Worm (Caenorhabditis elegans) whole organism, L4 larva: Measurements from ENCODE around the gene clec-175.

Experiments
- F26F4.8 ChIP-seq: fragments of 200-800 bp; sonication (Bioruptor generic); conservative IDR thresholded peaks from 2 replicates; pipeline ENCODE4 v1.3.6; 2022; ENCODE audit warnings: missing genetic modification characterization, missing compliant biosample characterization
- F37D6.2 ChIP-seq: sonication (generic microtip); optimal IDR thresholded peaks from 2 replicates; lab custom pipeline; 2016; ENCODE audit warnings: mild to moderate bottlenecking, missing genetic modification characterization, missing compliant biosample characterization
- F44E2.7 ChIP-seq: fragments of 200-800 bp; sonication (Bioruptor generic); IDR thresholded peaks from 2 replicates; pipeline ENCODE4 v2.1.2; 2022; ENCODE audit warnings: missing genetic modification characterization, missing compliant biosample characterization
- Y5F2A.4 ChIP-seq: fragments of 200-800 bp; sonication (Bioruptor generic); optimal IDR thresholded peaks from 2 replicates; lab custom pipeline; 2018; ENCODE audit warnings: mild to moderate bottlenecking, missing genetic modification characterization, missing compliant biosample characterization
- aha-1 ChIP-seq: fragments of 150-350 bp; peaks from one replicate; lab custom pipeline; 2014; ENCODE audit warnings: missing biosample characterization, missing genetic modification characterization
- aly-2 ChIP-seq: sonication (generic microtip); optimal IDR thresholded peaks from 2 replicates; lab custom pipeline; 2018; ENCODE audit warnings: missing biosample characterization, missing genetic modification characterization
- arid-1 ChIP-seq: fragments of 200-800 bp; sonication (Bioruptor generic); conservative IDR thresholded peaks from 2 replicates; pipeline ENCODE4 v1.3.6; 2022; ENCODE audit warnings: missing genetic modification reagents, missing genetic modification characterization, missing compliant biosample characterization
- attf-4 ChIP-seq: sonication (generic microtip); optimal IDR thresholded peaks from 3 replicates; lab custom pipeline; 2017; ENCODE audit warnings: missing biosample characterization, missing genetic modification characterization
- ceh-20 ChIP-seq: fragments of 200-800 bp; sonication (Bioruptor generic); IDR thresholded peaks from 2 replicates; pipeline ENCODE4 v1.3.6; 2022; ENCODE audit warnings: missing genetic modification reagents, missing genetic modification characterization, missing compliant biosample characterization
- ceh-28 ChIP-seq: fragments of 150-350 bp; optimal IDR thresholded peaks from 2 replicates; lab custom pipeline; 2014; ENCODE audit warnings: missing biosample characterization, missing genetic modification reagents, missing genetic modification characterization
- ceh-44 ChIP-seq: fragments of 200-800 bp; sonication (Bioruptor generic); IDR thresholded peaks from 2 replicates; pipeline ENCODE4 v1.3.6; 2022; ENCODE audit warnings: missing genetic modification reagents, missing genetic modification characterization, missing compliant biosample characterization
- ceh-62 ChIP-seq: sonication (generic microtip); optimal IDR thresholded peaks from 2 replicates; lab custom pipeline; 2017; ENCODE audit warnings: missing biosample characterization, missing genetic modification characterization
- ceh-82 ChIP-seq: sonication (generic microtip); optimal IDR thresholded peaks from 2 replicates; lab custom pipeline; 2017; ENCODE audit warnings: missing biosample characterization, missing genetic modification characterization
- ces-1 ChIP-seq: fragments of 150-350 bp; sonication (generic microtip); optimal IDR thresholded peaks from 4 replicates; lab custom pipeline; 2014; ENCODE audit warnings: missing biosample characterization, missing genetic modification reagents, missing genetic modification characterization
- daf-16 ChIP-seq, 3 experiments: sonication (generic microtip); optimal IDR thresholded peaks; 2 replicates each; lab custom pipeline; 2016 to 2017; ENCODE audit warnings: missing genetic modification characterization in 3 of 3, missing genetic modification reagents in 3 of 3, mild to moderate bottlenecking in 2 of 3, missing compliant biosample characterization in 2 of 3, missing biosample characterization in 1 of 3, moderate library complexity in 1 of 3
- daf-8 ChIP-seq: fragments of 200-800 bp; sonication (Bioruptor generic); IDR thresholded peaks from 2 replicates; pipeline ENCODE4 v1.3.6; 2022; ENCODE audit warnings: missing genetic modification characterization, missing compliant biosample characterization
- dmd-6 ChIP-seq: fragments of 200-800 bp; sonication (Bioruptor generic); IDR thresholded peaks from 2 replicates; pipeline ENCODE4 v1.3.6; 2022; ENCODE audit warnings: missing genetic modification reagents, missing genetic modification characterization, missing compliant biosample characterization
- dmd-8 ChIP-seq: fragments of 200-800 bp; sonication (Bioruptor generic); IDR thresholded peaks from 2 replicates; pipeline ENCODE4 v1.3.6; 2022; ENCODE audit warnings: missing genetic modification characterization, missing compliant biosample characterization
- dmd-9 ChIP-seq: fragments of 200-800 bp; sonication (Bioruptor generic); IDR thresholded peaks from 2 replicates; pipeline ENCODE4 v1.3.6; 2022; ENCODE audit warnings: missing genetic modification reagents, missing genetic modification characterization, missing compliant biosample characterization
- dpl-1 ChIP-seq: fragments of 150-350 bp; optimal IDR thresholded peaks from 2 replicates; lab custom pipeline; 2014; ENCODE audit warnings: missing biosample characterization, missing genetic modification reagents, missing genetic modification characterization
- gei-8 ChIP-seq: fragments of 200-800 bp; sonication (Bioruptor generic); optimal IDR thresholded peaks from 2 replicates; lab custom pipeline; 2018; ENCODE audit warnings: mild to moderate bottlenecking, missing genetic modification characterization, missing compliant biosample characterization
- lin-1 ChIP-seq: fragments of 200-800 bp; sonication (Bioruptor generic); IDR thresholded peaks from 2 replicates; pipeline ENCODE4 v1.3.6; 2022; ENCODE audit warnings: missing genetic modification reagents, missing genetic modification characterization, missing compliant biosample characterization
- lin-38 ChIP-seq: fragments of 200-800 bp; sonication (Bioruptor generic); IDR thresholded peaks from 2 replicates; pipeline ENCODE4 v1.3.6; 2022; ENCODE audit warnings: missing genetic modification reagents, missing genetic modification characterization, missing compliant biosample characterization
- lin-39 ChIP-seq: fragments of 150-350 bp; optimal IDR thresholded peaks from 2 replicates; lab custom pipeline; 2014; ENCODE audit warnings: missing biosample characterization, missing genetic modification reagents, missing genetic modification characterization
- madf-9 ChIP-seq: fragments of 200-800 bp; sonication (Bioruptor generic); conservative IDR thresholded peaks from 2 replicates; pipeline ENCODE4 v1.3.6; 2022; ENCODE audit warnings: missing genetic modification reagents, missing genetic modification characterization, missing compliant biosample characterization
- mdt-29 ChIP-seq: fragments of 200-800 bp; sonication (Bioruptor generic); IDR thresholded peaks from 2 replicates; pipeline ENCODE4 v1.3.6; 2022; ENCODE audit warnings: missing genetic modification reagents, missing genetic modification characterization, missing compliant biosample characterization
- mes-2 ChIP-seq: sonication (generic microtip); optimal IDR thresholded peaks from 2 replicates; lab custom pipeline; 2016; ENCODE audit warnings: missing genotype, mild to moderate bottlenecking, missing genetic modification characterization, missing compliant biosample characterization; ENCODE audit not compliant: poor library complexity, severe bottlenecking
- mxl-3 ChIP-seq: fragments of 200-800 bp; sonication (Bioruptor generic); optimal IDR thresholded peaks from 2 replicates; lab custom pipeline; 2018; ENCODE audit warnings: mild to moderate bottlenecking, missing genetic modification characterization, missing compliant biosample characterization
- nhr-10 ChIP-seq: fragments of 150-350 bp; optimal IDR thresholded peaks from 2 replicates; lab custom pipeline; 2014; ENCODE audit warnings: missing biosample characterization, missing genetic modification characterization
- nhr-111 ChIP-seq: fragments of 200-800 bp; sonication (Bioruptor generic); optimal IDR thresholded peaks from 2 replicates; lab custom pipeline; 2018; ENCODE audit warnings: mild to moderate bottlenecking, missing genetic modification characterization, missing compliant biosample characterization
- nhr-237 ChIP-seq: sonication (generic microtip); optimal IDR thresholded peaks from 2 replicates; lab custom pipeline; 2017; ENCODE audit warnings: missing biosample characterization, missing genetic modification characterization
- nhr-28 ChIP-seq: fragments of 150-350 bp; optimal IDR thresholded peaks from 2 replicates; lab custom pipeline; 2014; ENCODE audit warnings: missing biosample characterization, missing genetic modification characterization
- nhr-41 ChIP-seq: fragments of 200-800 bp; sonication (Bioruptor generic); IDR thresholded peaks from 2 replicates; pipeline ENCODE4 v1.3.6; 2022; ENCODE audit warnings: missing genetic modification reagents, missing genetic modification characterization, missing compliant biosample characterization
- nhr-42 ChIP-seq: fragments of 200-800 bp; sonication (Bioruptor generic); IDR thresholded peaks from 2 replicates; pipeline ENCODE4 v1.3.6; 2022; ENCODE audit warnings: missing genetic modification characterization, missing compliant biosample characterization
- nhr-48 ChIP-seq: sonication (generic microtip); optimal IDR thresholded peaks from 2 replicates; lab custom pipeline; 2016; ENCODE audit warnings: mild to moderate bottlenecking, missing genetic modification characterization, missing compliant biosample characterization
- nhr-76 ChIP-seq: fragments of 150-350 bp; optimal IDR thresholded peaks from 2 replicates; lab custom pipeline; 2014; ENCODE audit warnings: missing biosample characterization, missing genetic modification characterization
- pha-4 ChIP-seq, 2 experiments: fragments of 150-350 bp in 1 of 2; fragments of 200-800 bp in 1 of 2; sonication (Bioruptor generic) in 1 of 2; IDR thresholded peaks in 1 of 2; optimal IDR thresholded peaks in 1 of 2; 2 replicates each; pipeline versions ENCODE4 v1.3.6 to Lab custom; 2014 to 2022; ENCODE audit warnings: missing genetic modification characterization in 2 of 2, missing genetic modification reagents in 2 of 2, missing biosample characterization in 1 of 2, missing compliant biosample characterization in 1 of 2
- pqm-1 ChIP-seq: sonication (generic microtip); optimal IDR thresholded peaks from 2 replicates; lab custom pipeline; 2017; ENCODE audit warnings: missing biosample characterization, missing genetic modification characterization
- rbr-2 ChIP-seq: sonication (generic microtip); optimal IDR thresholded peaks from 2 replicates; lab custom pipeline; 2016; ENCODE audit warnings: missing genotype, missing genetic modification characterization, missing compliant biosample characterization
- skn-1 ChIP-seq: fragments of 150-350 bp; optimal IDR thresholded peaks from 2 replicates; lab custom pipeline; 2014; ENCODE audit warnings: missing biosample characterization, missing genetic modification characterization
- snpc-1.2 ChIP-seq: fragments of 200-800 bp; sonication (Bioruptor generic); IDR thresholded peaks from 2 replicates; pipeline ENCODE4 v1.3.6; 2022; ENCODE audit warnings: missing genetic modification reagents, missing genetic modification characterization, missing compliant biosample characterization
- snpc-4 ChIP-seq: fragments of 150-350 bp; optimal IDR thresholded peaks from 2 replicates; lab custom pipeline; 2014; ENCODE audit warnings: missing biosample characterization, missing genetic modification characterization
- spr-1 ChIP-seq: sonication (generic microtip); optimal IDR thresholded peaks from 2 replicates; lab custom pipeline; 2016; ENCODE audit warnings: mild to moderate bottlenecking, missing genetic modification characterization, missing compliant biosample characterization
- spr-3 ChIP-seq: fragments of 200-800 bp; sonication (Bioruptor generic); optimal IDR thresholded peaks from 2 replicates; lab custom pipeline; 2018; ENCODE audit warnings: mild to moderate bottlenecking, missing genetic modification characterization, missing compliant biosample characterization
- tag-97 ChIP-seq: fragments of 200-800 bp; sonication (Bioruptor generic); IDR thresholded peaks from 2 replicates; pipeline ENCODE4 v1.3.6; 2022; ENCODE audit warnings: missing genetic modification characterization, missing compliant biosample characterization
- tra-1 ChIP-seq: fragments of 200-800 bp; sonication (Bioruptor generic); IDR thresholded peaks from 2 replicates; pipeline ENCODE4 v1.3.6; 2022; ENCODE audit warnings: missing genetic modification reagents, missing genetic modification characterization, missing compliant biosample characterization
- unc-130 ChIP-seq: sonication (generic microtip); optimal IDR thresholded peaks from 2 replicates; lab custom pipeline; 2016; ENCODE audit warnings: missing genetic modification reagents, missing genetic modification characterization, missing compliant biosample characterization
- unc-39 ChIP-seq: sonication (generic microtip); optimal IDR thresholded peaks from 2 replicates; lab custom pipeline; 2017; ENCODE audit warnings: missing biosample characterization, missing genetic modification characterization
- zag-1 ChIP-seq: fragments of 150-350 bp; optimal IDR thresholded peaks from 2 replicates; lab custom pipeline; 2014; ENCODE audit warnings: missing biosample characterization, missing genetic modification characterization
- ztf-11 ChIP-seq: fragments of 150-350 bp; optimal IDR thresholded peaks from 2 replicates; lab custom pipeline; 2014; ENCODE audit warnings: missing biosample characterization, missing genetic modification characterization
- ztf-7 ChIP-seq: fragments of 150-350 bp; optimal IDR thresholded peaks from 2 replicates; lab custom pipeline; 2014; ENCODE audit warnings: missing biosample characterization, missing genetic modification characterization

clec-175 gene

ce11 chrIV:4468046-4468727 lies 46.1 kb downstream of the clec-175 start (continued):
- TF ChIP-seq dmd-6 (GFP tag; lab: Robert Waterston, UW) (no peak; the same call in 1 of the 2 replicates), spr-1 (tag; lab: Kevin White, UChicago) (peak; percentile 33), gei-8 (no peak), snpc-1.2 (GFP tag; lab: Robert Waterston, UW) (no peak), ceh-82 (tag; lab: Kevin White, UChicago) (no peak), ceh-44 (no peak), nhr-41 (no peak), mxl-3 (GFP tag; lab: Kevin White, UChicago) (peak; percentile 31), daf-8 (GFP tag; lab: Robert Waterston, UW) (no peak), ztf-7 (no peak), mes-2 (tag; lab: Kevin White, UChicago) (peak; percentile 12), dmd-8 (GFP tag; lab: Robert Waterston, UW) (0 out of 2 replicates have a peak, but pooled peaks have one; percentile 30), ceh-28 (tag; lab: Kevin White, UChicago) (no peak), pha-4 (GFP tag; IDR thresholded peaks at IDR 0.05; lab: Robert Waterston, UW) (no peak), pha-4 (tag; optimal IDR thresholded peaks at IDR 0.05; lab: Kevin White, UChicago) (peak; percentile 11), tra-1 (no peak), daf-16 (GFP tag; optimal IDR thresholded peaks at IDR 0.05; lab: Kevin White, UChicago) (peak in 1 of 2 experiments; percentile 61), daf-16 (tag; optimal IDR thresholded peaks at IDR 0.05; lab: Kevin White, UChicago) (peak; percentile 77), ztf-11 (no peak), nhr-42 (GFP tag; lab: Robert Waterston, UW) (0 out of 2 replicates have a peak, but pooled peaks have one; percentile 6), madf-9 (GFP tag; lab: Robert Waterston, UW) (no peak), nhr-76 (tag; lab: Kevin White, UChicago) (no peak), zag-1 (tag; lab: Kevin White, UChicago) (no peak), Y5F2A.4 (GFP tag; lab: Kevin White, UChicago) (peak; percentile 21), rbr-2 (peak; percentile 37), aly-2 (tag; lab: Kevin White, UChicago) (no peak), nhr-28 (tag; lab: Kevin White, UChicago) (no peak), attf-4 (tag; lab: Kevin White, UChicago) (no peak), lin-1 (GFP tag; lab: Robert Waterston, UW) (peak; percentile 59; the same call in 1 of the 2 replicates), unc-130 (GFP tag; lab: Kevin White, UChicago) (peak; percentile 44), snpc-4 (tag; lab: Kevin White, UChicago) (no peak), arid-1 (GFP tag; lab: Robert Waterston, UW) (no peak; the same call in 1 of the 2 replicates), nhr-48 (tag; lab: Kevin White, UChicago) (peak; percentile 51), ces-1 (GFP tag; lab: Kevin White, UChicago) (no peak), aha-1 (tag; lab: Kevin White, UChicago) (peak; percentile 30), lin-39 (no peak), F26F4.8 (GFP tag; lab: Robert Waterston, UW) (no peak), ceh-20 (no peak), pqm-1 (tag; lab: Kevin White, UChicago) (no peak), dmd-9 (GFP tag; lab: Robert Waterston, UW) (no peak), ceh-62 (tag; lab: Kevin White, UChicago) (no peak), lin-38 (GFP tag; lab: Robert Waterston, UW) (peak; percentile 65), tag-97 (GFP tag; lab: Robert Waterston, UW) (no peak), F37D6.2 (tag; lab: Kevin White, UChicago) (no peak), nhr-10 (tag; lab: Kevin White, UChicago) (no peak), nhr-237 (tag; lab: Kevin White, UChicago) (no peak), nhr-111 (GFP tag; lab: Kevin White, UChicago) (no peak), spr-3 (GFP tag; lab: Kevin White, UChicago) (no peak), unc-39 (tag; lab: Kevin White, UChicago) (no peak), dpl-1 (GFP tag; lab: Kevin White, UChicago) (no peak), skn-1 (tag; lab: Kevin White, UChicago) (no peak), mdt-29 (GFP tag; lab: Robert Waterston, UW) (no peak; the same call in none of the 2 replicates), F44E2.7 (no peak)
